Worm (Caenorhabditis elegans): ENCODE results near the gene srr-1.

Gene srr-1

DNA sequence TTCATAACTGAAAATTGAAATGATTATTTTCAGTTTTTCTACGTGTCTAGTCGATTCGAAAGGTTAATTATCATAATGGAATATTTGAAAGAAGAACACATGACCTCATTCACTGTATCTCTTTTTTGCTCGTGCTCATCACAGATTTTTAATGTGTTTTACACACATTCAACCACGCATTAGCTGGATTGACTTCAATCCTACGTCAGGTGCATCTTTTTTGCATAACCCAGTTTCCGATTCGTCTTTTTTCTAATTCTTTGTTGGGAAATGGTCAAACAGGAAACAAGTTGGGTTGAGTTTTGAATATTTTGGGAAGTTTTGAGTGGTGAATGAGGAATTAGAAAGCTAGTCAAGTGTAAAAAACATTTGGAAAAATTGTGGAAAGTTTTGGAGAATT is 16.7 kb upstream of the srr-1 start:
- TF ChIP-seq ceh-36 (tag; optimal IDR thresholded peaks at IDR 0.05) (no peak), tra-4 (tag; optimal IDR thresholded peaks at IDR 0.05) (no peak), hnd-1 (tag; optimal IDR thresholded peaks at IDR 0.05) (no peak), aly-1 (tag; optimal IDR thresholded peaks at IDR 0.05) (no peak), ceh-13 (GFP tag; optimal IDR thresholded peaks at IDR 0.05) (no peak), tbx-11 (GFP tag; IDR thresholded peaks at IDR 0.05) (no peak), B0310.2 (tag; optimal IDR thresholded peaks at IDR 0.05) (no peak), flt-1 (GFP tag; IDR thresholded peaks at IDR 0.05) (no peak), scrt-1 (GFP tag; IDR thresholded peaks at IDR 0.05) (no peak), F13C5.2 (tag; optimal IDR thresholded peaks at IDR 0.05) (no peak), hmg-4 (GFP tag; optimal IDR thresholded peaks at IDR 0.05) (no peak), ets-7 (tag; optimal IDR thresholded peaks at IDR 0.05) (no peak), sea-1 (GFP tag; conservative IDR thresholded peaks at IDR 0.05) (no peak)

DNA sequence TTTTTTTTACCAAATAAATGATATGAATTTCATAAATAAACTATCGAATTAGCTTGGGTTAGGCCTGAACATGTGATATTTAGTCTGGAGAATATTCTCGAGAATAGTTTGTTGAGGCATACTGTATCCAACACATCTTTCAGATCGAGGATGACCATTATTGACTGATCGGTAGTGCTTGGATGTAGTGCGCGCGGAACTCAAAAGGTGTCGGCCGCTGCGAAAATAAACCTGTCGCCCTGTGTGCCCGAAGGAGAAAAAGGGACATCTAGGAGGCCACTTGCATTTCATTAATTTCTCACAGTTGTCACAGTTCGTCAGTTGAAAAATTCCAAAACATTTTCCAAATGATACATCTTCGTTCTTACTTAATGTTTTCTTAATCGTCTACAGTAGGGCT is 10.6 kb upstream of the srr-1 start:
- TF ChIP-seq tbx-11 (GFP tag; IDR thresholded peaks at IDR 0.05) (no peak), ceh-36 (tag; optimal IDR thresholded peaks at IDR 0.05) (no peak), flt-1 (GFP tag; IDR thresholded peaks at IDR 0.05) (no peak), hmg-4 (GFP tag; optimal IDR thresholded peaks at IDR 0.05) (no peak), tra-4 (tag; optimal IDR thresholded peaks at IDR 0.05) (no peak), sea-1 (GFP tag; conservative IDR thresholded peaks at IDR 0.05) (no peak), hnd-1 (tag; optimal IDR thresholded peaks at IDR 0.05) (no peak), F13C5.2 (tag; optimal IDR thresholded peaks at IDR 0.05) (no peak), scrt-1 (GFP tag; IDR thresholded peaks at IDR 0.05) (no peak), aly-1 (tag; optimal IDR thresholded peaks at IDR 0.05) (no peak), ama-1 (optimal IDR thresholded peaks at IDR 0.05) (no peak), ceh-13 (GFP tag; optimal IDR thresholded peaks at IDR 0.05) (no peak)

- no peak for TF ChIP-seq ceh-13 (GFP tag; optimal IDR thresholded peaks at IDR 0.05)
- no peak for TF ChIP-seq ama-1 (optimal IDR thresholded peaks at IDR 0.05)
- TF ChIP-seq ceh-36 (tag; optimal IDR thresholded peaks at IDR 0.05), result no peak
- TF ChIP-seq B0310.2 (tag; optimal IDR thresholded peaks at IDR 0.05), result no peak
- no peak for TF ChIP-seq aly-1 (tag; optimal IDR thresholded peaks at IDR 0.05)
- no peak for TF ChIP-seq hnd-1 (tag; optimal IDR thresholded peaks at IDR 0.05)
- TF ChIP-seq flt-1 (GFP tag; IDR thresholded peaks at IDR 0.05), result no peak
- TF ChIP-seq pes-1 (GFP tag; IDR thresholded peaks at IDR 0.05), result no peak
- no peak for TF ChIP-seq ets-7 (tag; optimal IDR thresholded peaks at IDR 0.05)
- TF ChIP-seq sea-1 (GFP tag; conservative IDR thresholded peaks at IDR 0.05), result no peak
These were observed 9.9 kb upstream of the srr-1 start for ce11 chrV:13063402-13063801.

- TF ChIP-seq hmbx-1 (tag; optimal IDR thresholded peaks at IDR 0.05) (no peak), ets-7 (tag; optimal IDR thresholded peaks at IDR 0.05) (no peak), B0310.2 (tag; optimal IDR thresholded peaks at IDR 0.05) (no peak), F13C5.2 (tag; optimal IDR thresholded peaks at IDR 0.05) (no peak), hmg-4 (GFP tag; optimal IDR thresholded peaks at IDR 0.05) (no peak), sea-1 (GFP tag; conservative IDR thresholded peaks at IDR 0.05) (no peak), ama-1 (optimal IDR thresholded peaks at IDR 0.05) (no peak), scrt-1 (GFP tag; IDR thresholded peaks at IDR 0.05) (no peak), ceh-13 (GFP tag; optimal IDR thresholded peaks at IDR 0.05) (no peak), pes-1 (GFP tag; IDR thresholded peaks at IDR 0.05) (no peak)
These were observed 8.3 kb upstream of the srr-1 start, which contains the start of gene F42E8.1 for ce11 chrV:13061836-13062235. Gene F42E8.1, plus strand, starts transcription at chrV:13062136.

- no peak for TF ChIP-seq hmbx-1 (tag; optimal IDR thresholded peaks at IDR 0.05)
- TF ChIP-seq tra-4 (tag; optimal IDR thresholded peaks at IDR 0.05), result no peak
- TF ChIP-seq hnd-1 (tag; optimal IDR thresholded peaks at IDR 0.05), result no peak
- no peak for TF ChIP-seq pes-1 (GFP tag; IDR thresholded peaks at IDR 0.05)
- no peak for TF ChIP-seq flt-1 (GFP tag; IDR thresholded peaks at IDR 0.05)
- TF ChIP-seq ama-1 (optimal IDR thresholded peaks at IDR 0.05), result no peak
These were observed 4.4 kb downstream of the srr-1 start, which contains the start of gene W07G4.8 for ce11 chrV:13049149-13049610. Gene W07G4.8, minus strand, starts transcription at chrV:13049560.

- TF ChIP-seq flt-1 (GFP tag; IDR thresholded peaks at IDR 0.05) (no peak), hmbx-1 (tag; optimal IDR thresholded peaks at IDR 0.05) (no peak), hnd-1 (tag; optimal IDR thresholded peaks at IDR 0.05) (no peak), tbx-11 (GFP tag; IDR thresholded peaks at IDR 0.05) (no peak), pes-1 (GFP tag; IDR thresholded peaks at IDR 0.05) (no peak), B0310.2 (tag; optimal IDR thresholded peaks at IDR 0.05) (no peak), scrt-1 (GFP tag; IDR thresholded peaks at IDR 0.05) (no peak), tra-4 (tag; optimal IDR thresholded peaks at IDR 0.05) (no peak), ceh-36 (tag; optimal IDR thresholded peaks at IDR 0.05) (no peak), F13C5.2 (tag; optimal IDR thresholded peaks at IDR 0.05) (no peak), tbx-37 (GFP tag; conservative IDR thresholded peaks at IDR 0.05) (no peak), aly-1 (tag; optimal IDR thresholded peaks at IDR 0.05) (no peak), hmg-4 (GFP tag; optimal IDR thresholded peaks at IDR 0.05) (no peak), sea-1 (GFP tag; conservative IDR thresholded peaks at IDR 0.05) (no peak), ets-7 (tag; optimal IDR thresholded peaks at IDR 0.05) (no peak), ceh-13 (GFP tag; optimal IDR thresholded peaks at IDR 0.05) (no peak)
These were observed 5.9 kb downstream of the srr-1 start, which contains the start of gene W07G4.5 for ce11 chrV:13047574-13048030. Gene W07G4.5, plus strand, starts transcription at chrV:13047980.

- no peak for TF ChIP-seq ceh-13 (GFP tag; optimal IDR thresholded peaks at IDR 0.05)
- no peak for TF ChIP-seq tbx-11 (GFP tag; IDR thresholded peaks at IDR 0.05)
- TF ChIP-seq tbx-37 (GFP tag; conservative IDR thresholded peaks at IDR 0.05), result no peak
- TF ChIP-seq B0310.2 (tag; optimal IDR thresholded peaks at IDR 0.05), result no peak
- TF ChIP-seq scrt-1 (GFP tag; IDR thresholded peaks at IDR 0.05), result no peak
- no peak for TF ChIP-seq hnd-1 (tag; optimal IDR thresholded peaks at IDR 0.05)
- TF ChIP-seq hmg-4 (GFP tag; optimal IDR thresholded peaks at IDR 0.05), result no peak
- TF ChIP-seq F13C5.2 (tag; optimal IDR thresholded peaks at IDR 0.05), result no peak
- TF ChIP-seq pes-1 (GFP tag; IDR thresholded peaks at IDR 0.05), result no peak
- TF ChIP-seq hmbx-1 (tag; optimal IDR thresholded peaks at IDR 0.05), result no peak
- TF ChIP-seq aly-1 (tag; optimal IDR thresholded peaks at IDR 0.05), result no peak
- TF ChIP-seq ama-1 (optimal IDR thresholded peaks at IDR 0.05), result no peak
- TF ChIP-seq sea-1 (GFP tag; conservative IDR thresholded peaks at IDR 0.05), result no peak
- TF ChIP-seq ets-7 (tag; optimal IDR thresholded peaks at IDR 0.05), result no peak
- TF ChIP-seq tra-4 (tag; optimal IDR thresholded peaks at IDR 0.05), result no peak
These were observed 7.1 kb downstream of the srr-1 start for ce11 chrV:13046125-13047123.

Measured in whole organism, early embryonic.